Worm (Caenorhabditis elegans) whole organism, young adult: ENCODE results near the gene exl-1.

Source experiments
- B0035.1 ChIP-seq: sonication (generic microtip); optimal IDR thresholded peaks from 2 replicates; lab custom pipeline; 2016; ENCODE audit warnings: missing genetic modification characterization, mild to moderate bottlenecking, missing compliant biosample characterization, missing genotype, missing genetic modification reagents
- D2030.7 ChIP-seq: fragments of 200-800 bp; sonication (Bioruptor generic); IDR thresholded peaks from 2 replicates; pipeline ENCODE4 v1.3.6; 2022; ENCODE audit warnings: missing genetic modification reagents, missing genetic modification characterization, missing compliant biosample characterization
- F23B12.7 ChIP-seq: sonication (generic microtip); optimal IDR thresholded peaks from 2 replicates; lab custom pipeline; 2017; ENCODE audit warnings: missing genetic modification characterization, mild to moderate bottlenecking, missing compliant biosample characterization, antibody characterized with exemption, moderate library complexity; ENCODE audit not compliant: insufficient read depth
- F49E8.2 ChIP-seq: sonication (generic microtip); optimal IDR thresholded peaks from 3 replicates; lab custom pipeline; 2017; ENCODE audit warnings: missing genetic modification characterization, mild to moderate bottlenecking, missing compliant biosample characterization, antibody characterized with exemption, moderate library complexity; ENCODE audit not compliant: insufficient read depth
- K11D2.4 ChIP-seq: fragments of 200-800 bp; sonication (Bioruptor generic); IDR thresholded peaks from 2 replicates; pipeline ENCODE4 v1.3.6; 2022; ENCODE audit warnings: missing genetic modification reagents, missing genetic modification characterization, missing compliant biosample characterization
- Y53F4B.3 ChIP-seq: fragments of 200-800 bp; sonication (Bioruptor generic); IDR thresholded peaks from 2 replicates; pipeline ENCODE4 v1.3.6; 2022; ENCODE audit warnings: missing genetic modification reagents, missing genetic modification characterization, missing compliant biosample characterization
- akir-1 ChIP-seq: fragments of 200-800 bp; sonication (Bioruptor generic); optimal IDR thresholded peaks from 2 replicates; lab custom pipeline; 2018; ENCODE audit warnings: mild to moderate bottlenecking, missing genetic modification characterization, moderate library complexity, missing compliant biosample characterization
- ama-1 ChIP-seq, 3 experiments: fragments of 150-350 bp in 1 of 3; sonication (generic microtip) in 2 of 3; optimal IDR thresholded peaks; 2 replicates each; lab custom pipeline; 2014 to 2018; ENCODE audit warnings: missing biosample characterization in 2 of 3, missing genetic modification characterization in 2 of 3, missing genetic modification reagents in 2 of 3
- aptf-2 ChIP-seq: fragments of 200-800 bp; sonication (Bioruptor generic); conservative IDR thresholded peaks from 2 replicates; pipeline ENCODE4 v1.3.6; 2022; ENCODE audit warnings: missing genetic modification reagents, missing genetic modification characterization, missing compliant biosample characterization
- attf-3 ChIP-seq: fragments of 200-800 bp; sonication (Bioruptor generic); conservative IDR thresholded peaks from 2 replicates; pipeline ENCODE4 v1.3.6; 2022; ENCODE audit warnings: missing genetic modification reagents, missing genetic modification characterization, missing compliant biosample characterization
- attf-5 ChIP-seq: fragments of 200-800 bp; sonication (Bioruptor generic); optimal IDR thresholded peaks from 2 replicates; lab custom pipeline; 2018; ENCODE audit warnings: mild to moderate bottlenecking, missing genetic modification characterization, missing compliant biosample characterization
- ceh-100 ChIP-seq: fragments of 200-800 bp; sonication (Bioruptor generic); IDR thresholded peaks from 2 replicates; pipeline ENCODE4 v1.3.6; 2022; ENCODE audit warnings: missing genetic modification reagents, missing genetic modification characterization, missing compliant biosample characterization
- ceh-79 ChIP-seq: sonication (generic microtip); optimal IDR thresholded peaks from 2 replicates; lab custom pipeline; 2017; ENCODE audit warnings: mild to moderate bottlenecking, missing genetic modification characterization, missing compliant biosample characterization
- chd-7 ChIP-seq: sonication (generic microtip); optimal IDR thresholded peaks from 2 replicates; lab custom pipeline; 2016; ENCODE audit warnings: mild to moderate bottlenecking, missing genetic modification characterization, moderate library complexity, missing compliant biosample characterization
- dpff-1 ChIP-seq: sonication (generic microtip); optimal IDR thresholded peaks from 2 replicates; lab custom pipeline; 2017; ENCODE audit warnings: mild to moderate bottlenecking, missing genetic modification characterization, missing compliant biosample characterization
- him-1 ChIP-seq: sonication (generic microtip); optimal IDR thresholded peaks from 2 replicates; lab custom pipeline; 2016; ENCODE audit warnings: missing genotype, missing genetic modification reagents, missing genetic modification characterization, missing compliant biosample characterization
- let-607 ChIP-seq, 2 experiments: fragments of 200-800 bp in 1 of 2; sonication (Bioruptor generic) in 1 of 2; sonication (generic microtip) in 1 of 2; optimal IDR thresholded peaks; 2 replicates each; lab custom pipeline; 2016 to 2018; ENCODE audit warnings: mild to moderate bottlenecking in 2 of 2, missing compliant biosample characterization in 2 of 2, missing genetic modification characterization in 2 of 2, moderate library complexity in 2 of 2, missing genotype in 1 of 2
- lin-54 ChIP-seq: fragments of 200-800 bp; sonication (Bioruptor generic); optimal IDR thresholded peaks from 2 replicates; lab custom pipeline; 2018; ENCODE audit warnings: mild to moderate bottlenecking, missing genetic modification characterization, missing compliant biosample characterization
- madf-3 ChIP-seq: fragments of 200-800 bp; sonication (Bioruptor generic); IDR thresholded peaks from 2 replicates; pipeline ENCODE4 v1.3.6; 2022; ENCODE audit warnings: missing genetic modification reagents, missing genetic modification characterization, missing compliant biosample characterization
- mcd-1 ChIP-seq: fragments of 200-800 bp; sonication (Bioruptor generic); IDR thresholded peaks from 2 replicates; pipeline ENCODE4 v1.3.6; 2022; ENCODE audit warnings: missing genetic modification reagents, missing genetic modification characterization, missing compliant biosample characterization
- mes-4 ChIP-seq: sonication (generic microtip); optimal IDR thresholded peaks from 2 replicates; lab custom pipeline; 2016; ENCODE audit warnings: missing genotype, missing genetic modification characterization, missing compliant biosample characterization
- nfyb-1 ChIP-seq: fragments of 200-800 bp; sonication (Bioruptor generic); IDR thresholded peaks from 2 replicates; pipeline ENCODE4 v1.3.6; 2022; ENCODE audit warnings: missing genetic modification reagents, missing genetic modification characterization, missing compliant biosample characterization
- nhr-120 ChIP-seq: fragments of 200-800 bp; sonication (Bioruptor generic); IDR thresholded peaks from 2 replicates; pipeline ENCODE4 v1.3.6; 2022; ENCODE audit warnings: missing genetic modification characterization, missing compliant biosample characterization
- repo-1 ChIP-seq: sonication (generic microtip); optimal IDR thresholded peaks from 2 replicates; lab custom pipeline; 2017; ENCODE audit warnings: mild to moderate bottlenecking, missing genetic modification characterization, missing compliant biosample characterization
- snpc-3.4 ChIP-seq: sonication (generic microtip); optimal IDR thresholded peaks from 2 replicates; lab custom pipeline; 2017; ENCODE audit warnings: missing genetic modification characterization, mild to moderate bottlenecking, missing compliant biosample characterization, antibody characterized with exemption, moderate library complexity, missing genotype, missing genetic modification reagents
- somi-1 ChIP-seq: fragments of 200-800 bp; sonication (Bioruptor generic); optimal IDR thresholded peaks from 2 replicates; lab custom pipeline; 2018; ENCODE audit warnings: mild to moderate bottlenecking, missing genetic modification characterization, missing compliant biosample characterization
- sptf-2 ChIP-seq: fragments of 200-800 bp; sonication (Bioruptor generic); optimal IDR thresholded peaks from 2 replicates; lab custom pipeline; 2018; ENCODE audit warnings: mild to moderate bottlenecking, missing genetic modification characterization, missing compliant biosample characterization
- tbp1 ChIP-seq: fragments of 200-800 bp; sonication (Bioruptor generic); optimal IDR thresholded peaks from 2 replicates; lab custom pipeline; 2018; ENCODE audit warnings: mild to moderate bottlenecking, missing genetic modification characterization, missing compliant biosample characterization
- unc-62 ChIP-seq: fragments of 150-350 bp; optimal IDR thresholded peaks from 2 replicates; lab custom pipeline; 2014; ENCODE audit warnings: missing biosample characterization, missing genetic modification reagents, missing genetic modification characterization
- xnd-1 ChIP-seq: sonication (generic microtip); optimal IDR thresholded peaks from 2 replicates; lab custom pipeline; 2016; ENCODE audit warnings: missing genotype, missing genetic modification reagents, missing genetic modification characterization, missing compliant biosample characterization
- zim-3 ChIP-seq: sonication (generic microtip); optimal IDR thresholded peaks from 2 replicates; lab custom pipeline; 2017; ENCODE audit warnings: mild to moderate bottlenecking, missing genetic modification characterization, moderate library complexity, missing compliant biosample characterization
- ztf-22 ChIP-seq: fragments of 200-800 bp; sonication (Bioruptor generic); optimal IDR thresholded peaks from 2 replicates; lab custom pipeline; 2018; ENCODE audit warnings: mild to moderate bottlenecking, missing genetic modification characterization, moderate library complexity, missing compliant biosample characterization
- ztf-26 ChIP-seq: sonication (generic microtip); optimal IDR thresholded peaks from 2 replicates; lab custom pipeline; 2017; ENCODE audit warnings: missing genetic modification characterization, missing compliant biosample characterization

exl-1 gene

ce11 chrII:14433712-14434352 is 20.6 kb upstream of the exl-1 start:
- TF ChIP-seq ztf-22 (GFP tag; lab: Kevin White, UChicago) (no peak), D2030.7 (GFP tag; lab: Robert Waterston, UW) (no peak), chd-7 (tag; lab: Kevin White, UChicago) (peak; percentile 8), zim-3 (no peak), attf-3 (no peak)

- TF ChIP-seq ceh-100 (GFP tag; lab: Robert Waterston, UW) (no peak), tbp1 (no peak), madf-3 (GFP tag; lab: Robert Waterston, UW) (no peak), let-607 (tag; optimal IDR thresholded peaks at IDR 0.05; lab: Kevin White, UChicago) (no peak), lin-54 (GFP tag; lab: Kevin White, UChicago) (no peak)
Measured at ce11 chrII:14432100-14432499, 18.8 kb upstream of the exl-1 start.

- no peak for TF ChIP-seq nfyb-1 (GFP tag; lab: Robert Waterston, UW)
- no peak for TF ChIP-seq attf-5
- no peak for TF ChIP-seq xnd-1 (tag; lab: Kevin White, UChicago)
- TF ChIP-seq him-1 (tag; lab: Kevin White, UChicago): no peak
- no peak for TF ChIP-seq unc-62
- no peak for TF ChIP-seq K11D2.4 (GFP tag; lab: Robert Waterston, UW)
Measured at ce11 chrII:14428834-14429233, 15.6 kb upstream of the exl-1 start.

ce11 chrII:14427714-14428113 is 14.4 kb upstream of the exl-1 start:
- TF ChIP-seq ztf-26 (tag; lab: Kevin White, UChicago): no peak
- TF ChIP-seq dpff-1 (tag; lab: Kevin White, UChicago): no peak
- no peak for TF ChIP-seq B0035.1 (tag; lab: Kevin White, UChicago)
- TF ChIP-seq F23B12.7 (tag; lab: Kevin White, UChicago): no peak
- TF ChIP-seq ceh-79: no peak
- TF ChIP-seq lin-54 (GFP tag; lab: Kevin White, UChicago): no peak
- no peak for TF ChIP-seq somi-1
- TF ChIP-seq repo-1 (tag; lab: Kevin White, UChicago): no peak
- TF ChIP-seq sptf-2 (GFP tag; lab: Kevin White, UChicago): no peak
- TF ChIP-seq Y53F4B.3: no peak
- no peak for TF ChIP-seq aptf-2 (GFP tag; lab: Robert Waterston, UW)
- no peak for TF ChIP-seq mes-4 (tag; lab: Kevin White, UChicago)
- TF ChIP-seq let-607 (tag; optimal IDR thresholded peaks at IDR 0.05; lab: Kevin White, UChicago): no peak
- no peak for TF ChIP-seq mcd-1 (GFP tag; lab: Robert Waterston, UW)
- no peak for TF ChIP-seq snpc-3.4
- no peak for TF ChIP-seq akir-1 (GFP tag; lab: Kevin White, UChicago)
- no peak for TF ChIP-seq F49E8.2 (tag; lab: Kevin White, UChicago)
- TF ChIP-seq nhr-120 (GFP tag; lab: Robert Waterston, UW): no peak
- TF ChIP-seq ama-1 (optimal IDR thresholded peaks at IDR 0.05; lab: Kevin White, UChicago): no peak
- no peak for TF ChIP-seq ama-1 (GFP tag; optimal IDR thresholded peaks at IDR 0.05; lab: Kevin White, UChicago)
